Fruit fly (Drosophila melanogaster) whole organism, embryonic: ENCODE results near the gene TTLL4B.

ENCODE experiments used
- CG10274 ChIP-seq: fragments of 200-800 bp; sonication (Bioruptor generic); optimal IDR thresholded peaks from 3 replicates; lab custom pipeline; 2017; ENCODE audit warnings: missing biosample characterization, mild to moderate bottlenecking, missing genetic modification characterization
- CG10979 ChIP-seq: fragments of 200-800 bp; sonication (Bioruptor generic); optimal IDR thresholded peaks from 2 replicates; lab custom pipeline; 2018; ENCODE audit warnings: missing biosample characterization, mild to moderate bottlenecking, missing genetic modification characterization, moderate library complexity
- CG11696 ChIP-seq: fragments of 200-800 bp; sonication (Bioruptor generic); IDR thresholded peaks from 2 replicates; pipeline ENCODE4 v1.3.6; 2022; ENCODE audit warnings: missing biosample characterization, missing genetic modification characterization
- CG13894 ChIP-seq: fragments of 200-800 bp; sonication (Bioruptor generic); optimal IDR thresholded peaks from 3 replicates; lab custom pipeline; 2018; ENCODE audit warnings: missing biosample characterization, mild to moderate bottlenecking, missing genetic modification characterization, moderate library complexity
- CG14050 ChIP-seq: fragments of 200-800 bp; sonication (Bioruptor generic); IDR thresholded peaks from 3 replicates; pipeline ENCODE4 v1.3.6; 2022; ENCODE audit warnings: missing biosample characterization, missing genetic modification characterization
- CG14441 ChIP-seq: fragments of 200-800 bp; sonication (Bioruptor generic); IDR thresholded peaks from 2 replicates; pipeline ENCODE4 v1.3.6; 2022; ENCODE audit warnings: missing biosample characterization, missing genetic modification characterization
- CG14710 ChIP-seq: fragments of 200-800 bp; sonication (Bioruptor generic); optimal IDR thresholded peaks from 3 replicates; lab custom pipeline; 2019; ENCODE audit warnings: missing biosample characterization, mild to moderate bottlenecking, missing genetic modification characterization, moderate library complexity
- CG17568 ChIP-seq: fragments of 200-800 bp; sonication (Bioruptor generic); optimal IDR thresholded peaks from 2 replicates; lab custom pipeline; 2018; ENCODE audit warnings: missing biosample characterization, mild to moderate bottlenecking, missing genetic modification characterization, moderate library complexity
- CG18476 ChIP-seq: fragments of 200-800 bp; sonication (Bioruptor generic); optimal IDR thresholded peaks from 2 replicates; lab custom pipeline; 2016; ENCODE audit warnings: missing biosample characterization, mild to moderate bottlenecking, missing genetic modification characterization
- CG30431 ChIP-seq: fragments of 200-800 bp; sonication (Bioruptor generic); optimal IDR thresholded peaks from 2 replicates; lab custom pipeline; 2017; ENCODE audit warnings: missing biosample characterization, missing genetic modification characterization
- CG31224 ChIP-seq: fragments of 200-800 bp; sonication (Bioruptor generic); IDR thresholded peaks from 2 replicates; pipeline ENCODE4 v1.3.6; 2022; ENCODE audit warnings: missing biosample characterization, missing genetic modification characterization
- CG32532 ChIP-seq: fragments of 200-800 bp; sonication (Bioruptor generic); IDR thresholded peaks from 2 replicates; pipeline ENCODE4 v1.3.6; 2022; ENCODE audit warnings: missing biosample characterization, missing genetic modification characterization
- CG4360 ChIP-seq: fragments of 200-800 bp; sonication (Bioruptor generic); IDR thresholded peaks from 2 replicates; pipeline ENCODE4 v1.3.6; 2022; ENCODE audit warnings: missing biosample characterization, missing genetic modification characterization
- CG4707 ChIP-seq: fragments of 200-800 bp; sonication (Bioruptor generic); optimal IDR thresholded peaks from 2 replicates; lab custom pipeline; 2018; ENCODE audit warnings: missing biosample characterization, mild to moderate bottlenecking, missing genetic modification characterization, moderate library complexity
- CG8281 ChIP-seq: fragments of 200-800 bp; sonication (Bioruptor generic); optimal IDR thresholded peaks from 2 replicates; lab custom pipeline; 2018; ENCODE audit warnings: missing biosample characterization, mild to moderate bottlenecking, missing genetic modification characterization, moderate library complexity
- CTCF ChIP-seq: fragments of 200-800 bp; sonication (Bioruptor generic); optimal IDR thresholded peaks from 2 replicates; lab custom pipeline; 2017; ENCODE audit warnings: missing biosample characterization, mild to moderate bottlenecking, missing genetic modification characterization, moderate library complexity
- Drgx ChIP-seq: fragments of 200-800 bp; sonication (Bioruptor generic); IDR thresholded peaks from 2 replicates; pipeline ENCODE4 v1.3.6; 2022; ENCODE audit warnings: missing biosample characterization, missing genetic modification characterization
- H15 ChIP-seq: fragments of 200-800 bp; sonication (Bioruptor generic); IDR thresholded peaks from 3 replicates; pipeline ENCODE4 v1.3.6; 2022; ENCODE audit warnings: missing biosample characterization, missing genetic modification characterization
- Neu2 ChIP-seq: fragments of 200-800 bp; sonication (Bioruptor generic); optimal IDR thresholded peaks from 3 replicates; lab custom pipeline; 2016; ENCODE audit warnings: missing biosample characterization, missing genetic modification characterization, borderline replicate concordance
- Optix ChIP-seq: fragments of 200-800 bp; sonication (Bioruptor generic); IDR thresholded peaks from 3 replicates; pipeline ENCODE4 v1.3.6; 2022; ENCODE audit warnings: missing biosample characterization, missing genetic modification characterization
- Rx ChIP-seq: fragments of 200-800 bp; sonication (Bioruptor generic); IDR thresholded peaks from 2 replicates; pipeline ENCODE4 v1.3.6; 2022; ENCODE audit warnings: missing biosample characterization, missing genetic modification characterization
- Sin3A ChIP-seq: fragments of >200 bp; optimal IDR thresholded peaks from 2 replicates; lab custom pipeline; 2018
- Sox100B ChIP-seq: fragments of 200-800 bp; sonication (Bioruptor generic); optimal IDR thresholded peaks from 3 replicates; lab custom pipeline; 2018; ENCODE audit warnings: missing biosample characterization, mild to moderate bottlenecking, missing genetic modification characterization
- Sry-β ChIP-seq: fragments of 200-800 bp; sonication (Bioruptor generic); optimal IDR thresholded peaks from 2 replicates; lab custom pipeline; 2018; ENCODE audit warnings: missing biosample characterization, mild to moderate bottlenecking, missing genetic modification characterization, moderate library complexity
- Ssrp ChIP-seq: fragments of 200-800 bp; sonication (Bioruptor generic); optimal IDR thresholded peaks from 2 replicates; lab custom pipeline; 2018; ENCODE audit warnings: missing biosample characterization, mild to moderate bottlenecking, missing genetic modification characterization, moderate library complexity
- Stat92E ChIP-seq, 3 experiments: fragments of >200 bp in 2 of 3; fragments of 200-800 bp in 1 of 3; sonication (Bioruptor generic) in 1 of 3; optimal IDR thresholded peaks; 2 replicates each; lab custom pipeline; 2017 to 2019; ENCODE audit warnings: missing biosample characterization in 3 of 3, missing genetic modification characterization in 3 of 3, mild to moderate bottlenecking in 1 of 3, moderate library complexity in 1 of 3
- Taf1 ChIP-seq: fragments of 200-800 bp; sonication (Bioruptor generic); IDR thresholded peaks from 2 replicates; pipeline ENCODE4 v1.3.6; 2022; ENCODE audit warnings: missing biosample characterization, missing genetic modification characterization
- Xbp1 ChIP-seq: fragments of 200-800 bp; sonication (Bioruptor generic); optimal IDR thresholded peaks from 3 replicates; lab custom pipeline; 2016; ENCODE audit warnings: missing biosample characterization, mild to moderate bottlenecking, missing genetic modification characterization
- ato ChIP-seq: fragments of 200-800 bp; sonication (Bioruptor generic); IDR thresholded peaks from 2 replicates; pipeline ENCODE4 v1.3.6; 2022; ENCODE audit warnings: missing biosample characterization, missing genetic modification characterization; ENCODE audit not compliant: partially characterized antibody
- chif ChIP-seq, 2 experiments: fragments of 200-800 bp; sonication (Bioruptor generic); optimal IDR thresholded peaks; 3 replicates each; lab custom pipeline; 2016; ENCODE audit warnings: missing biosample characterization in 2 of 2, missing genetic modification characterization in 2 of 2
- chn ChIP-seq: fragments of 200-800 bp; sonication (Bioruptor generic); optimal IDR thresholded peaks from 2 replicates; lab custom pipeline; 2016; ENCODE audit warnings: missing biosample characterization, missing genetic modification characterization
- danr ChIP-seq: fragments of 200-800 bp; sonication (Bioruptor generic); IDR thresholded peaks from 2 replicates; pipeline ENCODE4 v1.3.6; 2022; ENCODE audit warnings: missing biosample characterization, missing genetic modification characterization
- exex ChIP-seq: fragments of 200-800 bp; sonication (Bioruptor generic); optimal IDR thresholded peaks from 4 replicates; lab custom pipeline; 2018; ENCODE audit warnings: missing biosample characterization, mild to moderate bottlenecking, missing genetic modification characterization, moderate library complexity
- fru ChIP-seq: fragments of >200 bp; optimal IDR thresholded peaks from 2 replicates; lab custom pipeline; 2017
- fu2 ChIP-seq: fragments of 200-800 bp; sonication (Bioruptor generic); optimal IDR thresholded peaks from 2 replicates; lab custom pipeline; 2016; ENCODE audit warnings: missing biosample characterization, missing genetic modification characterization
- gro ChIP-seq: fragments of 200-800 bp; sonication (Bioruptor generic); optimal IDR thresholded peaks from 2 replicates; lab custom pipeline; 2016; ENCODE audit warnings: missing biosample characterization, missing genetic modification characterization
- gsb ChIP-seq: fragments of 200-800 bp; sonication (Bioruptor generic); IDR thresholded peaks from 2 replicates; pipeline ENCODE4 v1.3.6; 2022; ENCODE audit warnings: missing biosample characterization, missing genetic modification characterization
- inv ChIP-seq: fragments of 200-800 bp; sonication (Bioruptor generic); IDR thresholded peaks from 2 replicates; pipeline ENCODE4 v1.3.6; 2022; ENCODE audit warnings: missing biosample characterization, missing genetic modification characterization; ENCODE audit not compliant: partially characterized antibody
- jigr1 ChIP-seq: fragments of 200-800 bp; sonication (Bioruptor generic); IDR thresholded peaks from 3 replicates; pipeline ENCODE4 v1.3.6; 2022; ENCODE audit warnings: missing biosample characterization, missing genetic modification characterization
- kah ChIP-seq: fragments of 200-800 bp; sonication (Bioruptor generic); optimal IDR thresholded peaks from 2 replicates; lab custom pipeline; 2018; ENCODE audit warnings: missing biosample characterization, mild to moderate bottlenecking, missing genetic modification characterization
- kay ChIP-seq: fragments of 200-800 bp; sonication (Bioruptor generic); optimal IDR thresholded peaks from 2 replicates; lab custom pipeline; 2016; ENCODE audit warnings: missing biosample characterization, missing genetic modification characterization
- knrl ChIP-seq: fragments of 200-800 bp; sonication (Bioruptor generic); IDR thresholded peaks from 3 replicates; pipeline ENCODE4 v1.3.6; 2022; ENCODE audit warnings: missing biosample characterization, missing genetic modification characterization; ENCODE audit not compliant: partially characterized antibody
- luna ChIP-seq: fragments of 200-800 bp; sonication (Bioruptor generic); optimal IDR thresholded peaks from 2 replicates; lab custom pipeline; 2016; ENCODE audit warnings: missing biosample characterization, missing genetic modification characterization
- mam ChIP-seq: fragments of 200-800 bp; sonication (Bioruptor generic); optimal IDR thresholded peaks from 3 replicates; lab custom pipeline; 2016; ENCODE audit warnings: missing biosample characterization, missing genetic modification characterization
- mld ChIP-seq: fragments of 200-800 bp; sonication (Bioruptor generic); IDR thresholded peaks from 3 replicates; pipeline ENCODE4 v1.3.6; 2022; ENCODE audit warnings: missing biosample characterization, missing genetic modification characterization; ENCODE audit not compliant: partially characterized antibody
- rib ChIP-seq: fragments of 200-800 bp; sonication (Bioruptor generic); IDR thresholded peaks from 2 replicates; pipeline ENCODE4 v1.3.6; 2022; ENCODE audit warnings: missing biosample characterization, missing genetic modification characterization
- sc ChIP-seq, 3 experiments: fragments of >200 bp in 2 of 3; fragments of 200-800 bp in 1 of 3; sonication (Bioruptor generic) in 1 of 3; optimal IDR thresholded peaks; 2 replicates in 2 of 3; 3 replicates in 1 of 3; lab custom pipeline; 2017; ENCODE audit warnings: mild to moderate bottlenecking in 1 of 3, missing biosample characterization in 1 of 3, missing genetic modification characterization in 1 of 3, missing genetic modification reagents in 1 of 3
- so ChIP-seq: fragments of 200-800 bp; sonication (Bioruptor generic); IDR thresholded peaks from 3 replicates; pipeline ENCODE4 v1.3.6; 2022; ENCODE audit warnings: missing biosample characterization, missing genetic modification characterization
- tap ChIP-seq: fragments of 200-800 bp; optimal IDR thresholded peaks from 3 replicates; lab custom pipeline; 2019; ENCODE audit warnings: missing biosample characterization, mild to moderate bottlenecking, missing genetic modification characterization, moderate library complexity
- tio ChIP-seq: fragments of 200-800 bp; sonication (Bioruptor generic); optimal IDR thresholded peaks from 2 replicates; lab custom pipeline; 2017; ENCODE audit warnings: missing biosample characterization, missing genetic modification characterization, inconsistent platforms
- zen2 ChIP-seq: fragments of 200-800 bp; sonication (Bioruptor generic); IDR thresholded peaks from 3 replicates; pipeline ENCODE4 v1.3.6; 2022; ENCODE audit warnings: missing biosample characterization, missing genetic modification characterization; ENCODE audit not compliant: partially characterized antibody
- zfh1 ChIP-seq: fragments of 200-800 bp; sonication (Bioruptor generic); IDR thresholded peaks from 3 replicates; pipeline ENCODE4 v1.3.6; 2022; ENCODE audit warnings: missing biosample characterization, missing genetic modification characterization

The TTLL4B gene

DNA sequence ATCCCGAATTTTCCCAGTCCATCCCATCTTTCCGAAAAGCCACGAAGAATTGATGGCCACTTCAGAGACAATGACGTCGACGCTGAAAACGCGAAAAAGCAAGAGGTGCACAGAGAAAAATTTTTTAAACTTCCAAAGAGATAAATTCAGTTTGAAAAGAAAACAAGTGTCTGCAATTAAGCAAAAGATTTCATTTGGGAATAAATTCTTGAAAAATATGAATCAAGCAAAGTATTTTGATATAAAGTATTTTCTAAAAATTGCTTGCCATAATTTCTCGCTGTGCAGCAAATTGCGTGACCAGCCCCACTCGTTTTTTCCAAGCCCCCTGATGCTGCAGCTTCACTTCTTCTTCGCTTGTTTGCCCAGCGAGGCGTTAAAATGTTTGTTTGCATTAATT, 19.7 kb downstream of the TTLL4B start (continued):
- TF ChIP-seq inv (GFP tag; lab: Robert Waterston, UW) (no peak), chif (GFP tag; optimal IDR thresholded peaks at IDR 0.05; lab: Kevin White, UChicago) (peak; percentile 12 to 25), CG4360 (GFP tag; lab: Robert Waterston, UW) (no peak), so (GFP tag; lab: Robert Waterston, UW) (no peak), tap (tag; lab: Kevin White, UChicago) (no peak), CG32532 (GFP tag; lab: Robert Waterston, UW) (peak; percentile 46; the same call in 1 of the 2 replicates), Drgx (GFP tag; lab: Robert Waterston, UW) (peak; percentile 75), CTCF (GFP tag; lab: Kevin White, UChicago) (no peak), sc (optimal IDR thresholded peaks at IDR 0.05; lab: Kevin White, UChicago) (no peak), sc (GFP tag; optimal IDR thresholded peaks at IDR 0.05; lab: Kevin White, UChicago) (no peak), CG10274 (no peak), tio (GFP tag; lab: Kevin White, UChicago) (peak; percentile 6), Ssrp (tag; lab: Kevin White, UChicago) (peak; percentile 22), CG31224 (GFP tag; lab: Robert Waterston, UW) (0 out of 2 replicates have a peak, but pooled peaks have one; percentile 16), danr (no peak), CG4707 (GFP tag; lab: Kevin White, UChicago) (no peak), Sox100B (no peak), CG10979 (tag; lab: Kevin White, UChicago) (no peak), Rx (peak; percentile 45; the same call in 1 of the 2 replicates), fu2 (GFP tag; lab: Kevin White, UChicago) (peak; percentile 8), Taf1 (GFP tag; lab: Robert Waterston, UW) (no peak), CG13894 (no peak), gsb (GFP tag; lab: Robert Waterston, UW) (no peak), CG11696 (GFP tag; lab: Robert Waterston, UW) (no peak), Sin3A (no peak), CG14050 (peak; percentile 34; the same call in 2 of the 3 replicates), exex (tag; lab: Kevin White, UChicago) (no peak), kah (GFP tag; lab: Kevin White, UChicago) (no peak), CG30431 (GFP tag; lab: Kevin White, UChicago) (no peak), zfh1 (GFP tag; lab: Robert Waterston, UW) (no peak), CG17568 (GFP tag; lab: Kevin White, UChicago) (no peak), Xbp1 (GFP tag; lab: Kevin White, UChicago) (peak; percentile 37), Neu2 (no peak), gro (no peak), Stat92E (GFP tag; optimal IDR thresholded peaks at IDR 0.05; lab: Kevin White, UChicago) (no peak), H15 (GFP tag; lab: Robert Waterston, UW) (no peak), rib (GFP tag; lab: Robert Waterston, UW) (no peak), mld (no peak), CG18476 (no peak), CG14441 (no peak), kay (GFP tag; lab: Kevin White, UChicago) (no peak), mam (GFP tag; lab: Kevin White, UChicago) (peak; percentile 2), ato (GFP tag; lab: Robert Waterston, UW) (no peak), CG14710 (tag; lab: Kevin White, UChicago) (no peak), knrl (GFP tag; lab: Robert Waterston, UW) (no peak), fru (no peak), Sry-β (GFP tag; lab: Kevin White, UChicago) (no peak), luna (GFP tag; lab: Kevin White, UChicago) (no peak), zen2 (GFP tag; lab: Robert Waterston, UW) (no peak), CG8281 (no peak), chn (GFP tag; lab: Kevin White, UChicago) (no peak), jigr1 (no peak), Optix (GFP tag; lab: Robert Waterston, UW) (no peak)
